Fruit fly (Drosophila melanogaster) S2 (cell line): ENCODE results near the gene Tim13.

ENCODE experiments used
- CG8478 ChIP-seq: fragments of >200 bp; optimal IDR thresholded peaks from 2 replicates; lab custom pipeline; 2018
- CTCF ChIP-seq, 2 experiments: fragments of >200 bp; optimal IDR thresholded peaks; 2 replicates each; lab custom pipeline; 2018

- TF ChIP-seq CG8478 (lab: Kevin White, UChicago) = no peak
- TF ChIP-seq CTCF (optimal IDR thresholded peaks at IDR 0.05; lab: Kevin White, UChicago) = no peak
Observed at dm6 chr3L:11776731-11777130, 2.4 kb upstream of the Tim13 start, which contains the start of gene CG14131.
